Fruit fly (Drosophila melanogaster): Measurements from ENCODE around the gene CG2540.

DNA sequence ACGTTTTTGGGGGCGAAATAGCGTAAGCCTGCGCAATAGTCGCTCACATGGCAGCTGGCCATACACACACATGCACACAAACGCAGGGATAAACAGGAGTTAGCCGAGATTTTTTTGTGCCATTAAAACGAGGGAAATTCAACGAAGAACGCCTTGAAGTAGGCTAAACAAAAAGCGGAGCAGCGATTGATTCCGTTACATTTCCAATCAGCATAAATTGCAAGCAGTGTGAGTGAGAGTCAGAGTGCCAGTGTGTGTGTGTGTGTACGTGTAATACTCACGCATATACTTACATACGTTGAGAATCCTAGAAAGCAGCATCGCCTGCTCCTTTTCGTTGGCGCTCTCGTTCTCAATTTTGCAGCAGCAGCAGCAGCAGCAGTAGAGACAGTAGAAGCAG is 3.5 kb downstream of the CG2540 start:
- TF ChIP-seq gl (tag; optimal IDR thresholded peaks at IDR 0.05) (no peak), rn (GFP tag; IDR thresholded peaks at IDR 0.05) (no peak), fd96Ca (GFP tag; IDR thresholded peaks at IDR 0.05) (no peak), Pif1B (GFP tag; optimal IDR thresholded peaks at IDR 0.05) (no peak), CG34367 (tag; optimal IDR thresholded peaks at IDR 0.05) (no peak), CG14655 (GFP tag; optimal IDR thresholded peaks at IDR 0.05) (no peak), CG32121 (GFP tag; IDR thresholded peaks at IDR 0.05) (no peak)

Measured in whole organism, pupa.